Fruit fly (Drosophila melanogaster) whole organism, adult: Measurements from ENCODE around the gene CG42526.

Experiments
- CG11617 ChIP-seq: fragments of 200-800 bp; sonication (Bioruptor generic); optimal IDR thresholded peaks from 2 replicates; lab custom pipeline; 2017; ENCODE audit warnings: mild to moderate bottlenecking, missing biosample characterization, missing genetic modification reagents, missing genetic modification characterization
- CG12768 ChIP-seq: fragments of 200-800 bp; sonication (Bioruptor generic); optimal IDR thresholded peaks from 2 replicates; lab custom pipeline; 2017; ENCODE audit warnings: missing biosample characterization, missing genetic modification characterization, mild to moderate bottlenecking, moderate library complexity, missing genetic modification reagents
- CG14711 ChIP-seq: fragments of 200-800 bp; sonication (Bioruptor generic); optimal IDR thresholded peaks from 2 replicates; lab custom pipeline; 2018; ENCODE audit warnings: missing biosample characterization, mild to moderate bottlenecking, missing genetic modification characterization, moderate library complexity
- CG1620 ChIP-seq: fragments of 200-800 bp; sonication (Bioruptor generic); optimal IDR thresholded peaks from 2 replicates; lab custom pipeline; 2016; ENCODE audit warnings: missing biosample characterization, missing genetic modification characterization
- CG33017 ChIP-seq: fragments of 200-800 bp; sonication (Bioruptor generic); optimal IDR thresholded peaks from 2 replicates; lab custom pipeline; 2018; ENCODE audit warnings: missing biosample characterization, mild to moderate bottlenecking, missing genetic modification characterization, moderate library complexity
- CG5204 ChIP-seq: fragments of 200-800 bp; sonication (Bioruptor generic); optimal IDR thresholded peaks from 2 replicates; lab custom pipeline; 2016; ENCODE audit warnings: missing biosample characterization, missing genetic modification characterization
- CG7045 ChIP-seq: fragments of 200-800 bp; sonication (Bioruptor generic); optimal IDR thresholded peaks from 2 replicates; lab custom pipeline; 2017; ENCODE audit warnings: missing biosample characterization, mild to moderate bottlenecking, missing genetic modification characterization
- CG7101 ChIP-seq: fragments of 200-800 bp; sonication (Bioruptor generic); optimal IDR thresholded peaks from 2 replicates; lab custom pipeline; 2018; ENCODE audit warnings: missing biosample characterization, mild to moderate bottlenecking, missing genetic modification characterization, moderate library complexity
- Clk ChIP-seq: fragments of 200-800 bp; sonication (Bioruptor generic); optimal IDR thresholded peaks from 2 replicates; lab custom pipeline; 2017; ENCODE audit warnings: missing biosample characterization, missing genetic modification characterization
- Crg-1 ChIP-seq: fragments of 200-800 bp; sonication (Bioruptor generic); optimal IDR thresholded peaks from 2 replicates; lab custom pipeline; 2016; ENCODE audit warnings: missing biosample characterization, missing genetic modification characterization
- Hr96 ChIP-seq: fragments of 200-800 bp; sonication (Bioruptor generic); optimal IDR thresholded peaks from 2 replicates; lab custom pipeline; 2016; ENCODE audit warnings: missing biosample characterization, missing genetic modification characterization
- Mnt ChIP-seq: fragments of 200-800 bp; sonication (Bioruptor generic); optimal IDR thresholded peaks from 2 replicates; lab custom pipeline; 2016; ENCODE audit warnings: missing biosample characterization, mild to moderate bottlenecking, missing genetic modification characterization
- bab1 ChIP-seq: fragments of 200-800 bp; sonication (Bioruptor generic); optimal IDR thresholded peaks from 3 replicates; lab custom pipeline; 2019; ENCODE audit warnings: missing biosample characterization, mild to moderate bottlenecking, missing genetic modification characterization, moderate library complexity
- cic ChIP-seq: fragments of 200-800 bp; sonication (Bioruptor generic); optimal IDR thresholded peaks from 2 replicates; lab custom pipeline; 2017; ENCODE audit warnings: missing biosample characterization, mild to moderate bottlenecking, missing genetic modification characterization, moderate library complexity
- cnc ChIP-seq, 2 experiments: fragments of >200 bp; optimal IDR thresholded peaks; 2 replicates each; lab custom pipeline; 2017
- kay ChIP-seq: fragments of 200-800 bp; sonication (Bioruptor generic); peaks from one replicate; lab custom pipeline; 2016; ENCODE audit warnings: missing biosample characterization, missing genetic modification characterization, borderline replicate concordance
- ovo ChIP-seq: fragments of 200-800 bp; sonication (Bioruptor generic); optimal IDR thresholded peaks from 2 replicates; lab custom pipeline; 2016; ENCODE audit warnings: missing biosample characterization, missing genetic modification characterization
- pad ChIP-seq: fragments of 200-800 bp; sonication (Bioruptor generic); optimal IDR thresholded peaks from 3 replicates; lab custom pipeline; 2017; ENCODE audit warnings: missing biosample characterization, missing genetic modification characterization, mild to moderate bottlenecking, moderate library complexity, missing genetic modification reagents
- tj ChIP-seq: fragments of 200-800 bp; sonication (Bioruptor generic); optimal IDR thresholded peaks from 3 replicates; lab custom pipeline; 2017; ENCODE audit warnings: missing biosample characterization, mild to moderate bottlenecking, missing genetic modification characterization, moderate library complexity
- toe ChIP-seq: fragments of 200-800 bp; sonication (Bioruptor generic); optimal IDR thresholded peaks from 2 replicates; lab custom pipeline; 2016; ENCODE audit warnings: missing biosample characterization, missing genetic modification characterization

CG42526 gene

dm6 chr3L:9432810-9433587 is 2.2 kb downstream of the CG42526 start:
- no peak for TF ChIP-seq pad (GFP tag; lab: Kevin White, UChicago)
- peak; percentile 25 for TF ChIP-seq cic (GFP tag; lab: Kevin White, UChicago)
- TF ChIP-seq Clk (GFP tag; lab: Kevin White, UChicago) = no peak
- no peak for TF ChIP-seq CG14711 (tag; lab: Kevin White, UChicago)
- no peak for TF ChIP-seq tj (GFP tag; lab: Kevin White, UChicago)
- no peak for TF ChIP-seq cnc (optimal IDR thresholded peaks at IDR 0.05; lab: Kevin White, UChicago)
- TF ChIP-seq Crg-1 (GFP tag; lab: Kevin White, UChicago) = peak; percentile 11
- no peak for TF ChIP-seq toe (GFP tag; lab: Kevin White, UChicago)
- TF ChIP-seq bab1 (GFP tag; lab: Kevin White, UChicago) = no peak
- TF ChIP-seq CG11617 (GFP tag; lab: Kevin White, UChicago) = no peak

dm6 chr3L:9431848-9432623 is 3.2 kb downstream of the CG42526 start:
- TF ChIP-seq CG7045 (GFP tag; lab: Kevin White, UChicago) (no peak), toe (GFP tag; lab: Kevin White, UChicago) (no peak), CG7101 (no peak), CG12768 (GFP tag; lab: Kevin White, UChicago) (no peak), kay (no peak), Hr96 (GFP tag; lab: Kevin White, UChicago) (no peak)

dm6 chr3L:9430608-9430952 is 4.6 kb downstream of the CG42526 start:
- TF ChIP-seq CG12768 (GFP tag; lab: Kevin White, UChicago) (peak; percentile 34), bab1 (GFP tag; lab: Kevin White, UChicago) (no peak)

dm6 chr3L:9429665-9430607 is 5.3 kb downstream of the CG42526 start, which contains the start of the genes RpS17 and MTF-1:
RpS17 (minus strand) TSS chr3L:9429821.
MTF-1 (plus strand) TSS chr3L:9430312.
- no peak for TF ChIP-seq CG5204 (GFP tag; lab: Kevin White, UChicago)
- peak; percentile 73 for TF ChIP-seq CG11617 (GFP tag; lab: Kevin White, UChicago)
- no peak for TF ChIP-seq cnc (optimal IDR thresholded peaks at IDR 0.05; lab: Kevin White, UChicago)
- TF ChIP-seq kay = no peak
- TF ChIP-seq ovo (GFP tag; lab: Kevin White, UChicago) = peak; percentile 19
- TF ChIP-seq Clk (GFP tag; lab: Kevin White, UChicago) = peak; percentile 1
- TF ChIP-seq pad (GFP tag; lab: Kevin White, UChicago) = peak; percentile 24
- TF ChIP-seq CG7045 (GFP tag; lab: Kevin White, UChicago) = peak; percentile 15
- peak; percentile 61 for TF ChIP-seq CG1620
- TF ChIP-seq CG33017 = peak; percentile 51
- TF ChIP-seq toe (GFP tag; lab: Kevin White, UChicago) = no peak
- TF ChIP-seq CG12768 (GFP tag; lab: Kevin White, UChicago) = peak; percentile 47
- TF ChIP-seq tj (GFP tag; lab: Kevin White, UChicago) = peak; percentile 27
- peak; percentile 50 for TF ChIP-seq CG14711 (tag; lab: Kevin White, UChicago)
- TF ChIP-seq bab1 (GFP tag; lab: Kevin White, UChicago) = peak; percentile 70
- peak; percentile 33 for TF ChIP-seq Crg-1 (GFP tag; lab: Kevin White, UChicago)
- peak; percentile 87 for TF ChIP-seq Mnt (GFP tag; lab: Kevin White, UChicago)
- TF ChIP-seq Hr96 (GFP tag; lab: Kevin White, UChicago) = peak; percentile 40
- TF ChIP-seq cic (GFP tag; lab: Kevin White, UChicago) = peak; percentile 48
- TF ChIP-seq CG7101 = peak; percentile 66

- TF ChIP-seq Crg-1 (GFP tag; lab: Kevin White, UChicago) (peak; percentile 99), Clk (GFP tag; lab: Kevin White, UChicago) (peak; percentile 99), Hr96 (GFP tag; lab: Kevin White, UChicago) (peak; percentile 100), CG12768 (GFP tag; lab: Kevin White, UChicago) (peak; percentile 99), Mnt (GFP tag; lab: Kevin White, UChicago) (peak; percentile 94), CG33017 (peak; percentile 97), cic (GFP tag; lab: Kevin White, UChicago) (peak; percentile 89), CG14711 (tag; lab: Kevin White, UChicago) (peak; percentile 95), tj (GFP tag; lab: Kevin White, UChicago) (peak; percentile 89), pad (GFP tag; lab: Kevin White, UChicago) (peak; percentile 95), ovo (GFP tag; lab: Kevin White, UChicago) (peak; percentile 96), kay (peak; percentile 97), CG7101 (peak; percentile 99), bab1 (GFP tag; lab: Kevin White, UChicago) (peak; percentile 99), toe (GFP tag; lab: Kevin White, UChicago) (peak; percentile 100), CG11617 (GFP tag; lab: Kevin White, UChicago) (peak; percentile 97), CG1620 (peak; percentile 100), cnc (optimal IDR thresholded peaks at IDR 0.05; lab: Kevin White, UChicago) (no peak), CG7045 (GFP tag; lab: Kevin White, UChicago) (peak; percentile 98), CG5204 (GFP tag; lab: Kevin White, UChicago) (no peak)
Measured at dm6 chr3L:9426656-9427294, 8.4 kb downstream of the CG42526 start, which contains the start of the genes Atat and Shc. Atat (minus strand) TSS chr3L:9426758. Shc (plus strand) TSS chr3L:9427010.
